Worm (Caenorhabditis elegans) whole organism, L1 larva: Measurements from ENCODE around the gene F41E7.6.

ENCODE experiments used
- aly-2 ChIP-seq: fragments of 150-350 bp; optimal IDR thresholded peaks from 2 replicates; lab custom pipeline; 2014; ENCODE audit warnings: missing biosample characterization, missing genetic modification characterization
- ceh-82 ChIP-seq, 3 experiments: fragments of 150-350 bp in 1 of 3; sonication (generic microtip) in 2 of 3; optimal IDR thresholded peaks; 2 replicates each; lab custom pipeline; 2014 to 2017; ENCODE audit warnings: missing biosample characterization in 3 of 3, missing genetic modification characterization in 3 of 3
- ceh-88 ChIP-seq: fragments of 200-800 bp; sonication (Bioruptor generic); IDR thresholded peaks from 2 replicates; pipeline ENCODE4 v1.3.6; 2022; ENCODE audit warnings: missing genetic modification characterization, missing compliant biosample characterization
- ces-1 ChIP-seq: fragments of 150-350 bp; optimal IDR thresholded peaks from 2 replicates; lab custom pipeline; 2014; ENCODE audit warnings: missing biosample characterization, missing genetic modification reagents, missing genetic modification characterization
- fos-1 ChIP-seq: fragments of 150-350 bp; optimal IDR thresholded peaks from 2 replicates; lab custom pipeline; 2014; ENCODE audit warnings: missing biosample characterization, missing genetic modification characterization
- mef-2 ChIP-seq: fragments of 150-350 bp; optimal IDR thresholded peaks from 2 replicates; lab custom pipeline; 2014; ENCODE audit warnings: missing biosample characterization, missing genetic modification characterization
- nhr-12 ChIP-seq: sonication (generic microtip); optimal IDR thresholded peaks from 2 replicates; lab custom pipeline; 2017; ENCODE audit warnings: missing biosample characterization, missing genetic modification characterization
- nhr-28 ChIP-seq: fragments of 150-350 bp; optimal IDR thresholded peaks from 2 replicates; lab custom pipeline; 2014; ENCODE audit warnings: missing biosample characterization, missing genetic modification characterization
- sox-4 ChIP-seq: sonication (generic microtip); optimal IDR thresholded peaks from 2 replicates; lab custom pipeline; 2016; ENCODE audit warnings: missing genetic modification characterization, missing compliant biosample characterization

DNA sequence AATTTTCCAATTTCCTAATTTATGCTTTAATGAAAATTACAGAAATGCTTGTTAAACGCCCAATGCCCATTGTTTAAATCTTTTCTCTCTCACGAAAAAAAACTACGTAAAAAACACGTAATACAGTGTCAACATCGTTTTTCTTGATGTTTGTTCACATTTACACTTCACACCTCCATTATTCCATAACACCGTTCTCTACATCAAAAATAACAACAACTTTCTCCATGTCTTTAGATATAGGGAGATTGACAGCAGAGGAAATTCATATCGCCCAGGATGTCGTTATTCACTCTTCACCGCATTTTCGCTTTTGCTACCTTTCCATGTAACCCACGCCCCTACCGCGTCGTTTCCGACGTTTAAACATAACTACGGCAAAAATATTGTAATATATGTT lies 47.8 kb upstream of the F41E7.6 start, which contains the start of gene efhc-1:
- no peak for TF ChIP-seq ces-1
- no peak for TF ChIP-seq nhr-12
- no peak for TF ChIP-seq ceh-88 (GFP tag; lab: Robert Waterston, UW)
- TF ChIP-seq mef-2 (tag; lab: Kevin White, UChicago) = no peak
- no peak for TF ChIP-seq fos-1 (tag; lab: Kevin White, UChicago)
- no peak for TF ChIP-seq sox-4 (tag; lab: Kevin White, UChicago)
- TF ChIP-seq aly-2 (tag; lab: Kevin White, UChicago) = no peak
- no peak for TF ChIP-seq ceh-82 (tag; optimal IDR thresholded peaks at IDR 0.05; lab: Kevin White, UChicago)
- TF ChIP-seq nhr-28 (tag; lab: Kevin White, UChicago) = no peak
